Fruit fly (Drosophila melanogaster) whole organism: Measurements from ENCODE around the gene CG17097.

Source experiments
- CG8478 ChIP-seq: fragments of >200 bp; optimal IDR thresholded peaks from 2 replicates; lab custom pipeline; 2018; ENCODE audit warnings: inconsistent platforms
- Dll ChIP-seq: fragments of >200 bp; optimal IDR thresholded peaks from 2 replicates; lab custom pipeline; 2017
- EcR ChIP-seq, 2 experiments: fragments of >200 bp; optimal IDR thresholded peaks; 2 replicates each; lab custom pipeline; 2017; ENCODE audit warnings: missing biosample characterization in 2 of 2, missing genetic modification characterization in 2 of 2, missing genetic modification reagents in 2 of 2
- pan ChIP-seq: fragments of >200 bp; optimal IDR thresholded peaks from 2 replicates; lab custom pipeline; 2017
- psq ChIP-seq: fragments of >200 bp; optimal IDR thresholded peaks from 2 replicates; lab custom pipeline; 2017
- usp ChIP-seq: fragments of >200 bp; optimal IDR thresholded peaks from 2 replicates; lab custom pipeline; 2017; ENCODE audit warnings: missing biosample characterization, missing genetic modification characterization, mixed read lengths

The CG17097 gene

DNA sequence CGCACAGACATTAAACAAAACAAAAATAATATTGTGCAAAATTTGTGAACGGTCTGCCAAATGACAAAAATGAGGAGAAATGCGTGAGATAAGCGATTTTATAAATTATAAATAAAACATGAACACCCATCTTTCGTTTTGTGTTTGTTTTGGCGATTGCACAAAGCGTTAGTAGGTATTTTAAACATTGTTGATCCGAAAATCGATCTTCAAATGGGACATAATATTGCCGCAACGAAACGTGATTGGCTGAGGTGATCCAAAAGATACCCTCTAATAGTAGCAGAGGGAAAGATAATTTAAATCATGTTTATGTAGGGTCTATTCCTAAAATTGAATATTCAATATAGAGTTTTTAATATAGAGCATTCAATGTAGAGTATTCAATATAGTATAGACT, 33.4 kb downstream of the CG17097 start:
- TF ChIP-seq Dll (lab: Kevin White, UChicago) (no peak), usp (no peak), psq (no peak), CG8478 (lab: Kevin White, UChicago) (no peak), pan (lab: Kevin White, UChicago) (no peak), EcR (GFP tag; optimal IDR thresholded peaks at IDR 0.05; lab: Kevin White, UChicago) (no peak)

DNA sequence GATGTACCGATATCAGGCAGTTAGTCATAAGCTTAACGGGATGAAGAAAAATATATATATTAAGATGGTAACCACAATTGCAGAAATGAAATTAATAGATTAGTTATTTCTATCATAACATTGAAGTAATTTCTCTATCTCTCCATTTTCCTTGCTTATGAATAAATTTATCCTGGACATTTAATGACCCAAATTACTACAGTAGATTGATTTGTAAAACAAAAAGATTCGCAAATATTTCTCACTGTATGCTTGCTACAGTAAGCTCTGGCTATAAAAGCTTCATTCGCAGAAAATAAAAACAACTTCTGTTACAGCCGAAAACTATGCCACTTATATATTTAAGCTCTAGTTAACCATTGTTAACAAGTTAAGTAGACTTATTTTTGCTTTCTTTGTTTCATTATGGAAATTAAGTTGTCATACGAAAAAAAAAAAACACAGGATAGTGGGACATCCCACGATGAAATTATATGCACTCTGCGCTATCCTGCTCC, 34.4 kb downstream of the CG17097 start, which contains the start of gene CG17105:
Gene CG17105 (plus strand): TSS at position 447 of the 497 bp plus-strand sequence.
- no peak for TF ChIP-seq EcR (GFP tag; optimal IDR thresholded peaks at IDR 0.05; lab: Kevin White, UChicago)
- TF ChIP-seq psq = no peak
- no peak for TF ChIP-seq Dll (lab: Kevin White, UChicago)
- TF ChIP-seq CG8478 (lab: Kevin White, UChicago) = no peak
- TF ChIP-seq pan (lab: Kevin White, UChicago) = no peak
- TF ChIP-seq usp = no peak

DNA sequence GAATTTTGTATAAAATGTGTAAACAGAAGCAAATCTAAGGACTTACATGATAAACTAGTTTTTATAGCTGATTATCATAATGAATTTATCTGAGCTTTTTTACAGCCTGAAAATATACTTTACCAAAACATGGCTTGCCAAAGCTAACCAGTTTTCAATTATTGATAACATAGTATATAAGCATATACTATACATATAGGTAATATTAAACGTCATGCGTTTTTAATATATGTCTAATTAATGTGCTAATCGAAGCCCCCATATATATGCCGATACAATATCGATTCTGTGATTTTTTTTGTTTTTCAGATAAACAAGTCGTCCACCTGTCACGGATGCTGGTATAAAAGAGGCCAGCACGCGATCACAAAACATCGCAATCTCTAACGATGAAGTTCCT, 35.4 kb downstream of the CG17097 start, which contains the start of gene CG17107:
Gene CG17107 (plus strand): TSS at position 301 of the 400 bp plus-strand sequence.
- TF ChIP-seq psq (no peak), EcR (GFP tag; optimal IDR thresholded peaks at IDR 0.05; lab: Kevin White, UChicago) (no peak)

DNA sequence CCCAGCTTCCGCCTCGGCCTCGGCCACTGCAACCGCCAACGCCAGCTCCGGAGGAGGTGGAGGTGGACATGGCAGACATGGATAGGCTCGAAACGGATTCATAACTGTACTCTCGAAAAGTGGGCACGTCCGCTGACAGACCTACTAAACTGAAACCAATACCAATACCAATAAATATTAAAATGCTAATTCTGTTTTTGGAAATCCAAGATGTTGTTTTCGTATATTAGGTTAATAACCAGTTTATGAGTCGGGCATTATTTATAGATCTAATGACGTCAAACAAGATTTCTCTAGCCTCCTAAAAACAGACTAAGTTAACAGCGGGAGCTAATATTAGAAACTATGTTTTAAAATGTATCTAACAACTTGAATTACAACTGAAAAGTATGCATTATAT, 36.0 kb downstream of the CG17097 start:
- TF ChIP-seq EcR (GFP tag; optimal IDR thresholded peaks at IDR 0.05; lab: Kevin White, UChicago) (no peak), pan (lab: Kevin White, UChicago) (no peak), CG8478 (lab: Kevin White, UChicago) (no peak), Dll (lab: Kevin White, UChicago) (no peak), usp (no peak), psq (no peak)

DNA sequence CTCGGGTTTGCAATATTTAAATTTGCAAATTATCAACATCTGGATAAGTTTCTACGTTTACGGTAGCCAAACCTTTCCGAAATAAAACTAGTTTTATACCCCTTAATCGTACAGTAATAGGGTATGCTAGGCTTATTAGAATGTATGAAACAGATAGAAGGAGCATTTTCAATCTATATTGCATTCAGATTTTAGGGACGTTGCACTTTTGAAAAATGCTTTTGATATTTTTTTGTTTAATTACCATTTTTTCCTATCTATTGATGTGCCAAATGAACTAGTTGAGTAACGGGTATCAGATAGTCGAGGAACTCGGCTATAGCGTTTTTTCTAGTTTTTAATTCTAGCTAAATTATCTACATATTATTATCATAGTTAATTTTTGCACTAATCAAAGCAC, 36.7 kb downstream of the CG17097 start:
- TF ChIP-seq EcR (GFP tag; optimal IDR thresholded peaks at IDR 0.05; lab: Kevin White, UChicago) (no peak), CG8478 (lab: Kevin White, UChicago) (no peak), pan (lab: Kevin White, UChicago) (no peak), usp (no peak), Dll (lab: Kevin White, UChicago) (no peak), psq (no peak)

DNA sequence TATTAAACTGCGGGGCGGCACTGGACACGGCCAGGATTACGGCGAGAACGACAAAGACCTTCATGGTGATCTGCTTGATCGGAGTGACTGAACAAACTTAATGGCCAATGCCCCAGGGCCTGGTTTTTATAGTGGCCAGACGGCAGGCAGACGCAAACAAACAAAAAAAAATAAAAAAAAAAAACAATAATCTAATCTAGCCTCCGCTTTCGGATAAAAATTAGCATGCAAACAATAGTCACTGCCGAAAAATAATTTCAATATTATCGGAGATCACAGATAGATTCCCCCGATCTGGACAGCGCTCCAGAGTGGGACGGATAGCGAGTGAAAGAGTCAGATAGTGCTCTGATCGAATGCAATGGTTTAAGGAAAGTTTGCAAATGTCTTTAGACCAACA, 38.1 kb downstream of the CG17097 start, which contains the start of gene CG7299:
Gene CG7299 (minus strand): TSS at position 101 of the 400 bp plus-strand sequence.
- no peak for TF ChIP-seq CG8478 (lab: Kevin White, UChicago)
- no peak for TF ChIP-seq psq
- no peak for TF ChIP-seq EcR (GFP tag; optimal IDR thresholded peaks at IDR 0.05; lab: Kevin White, UChicago)
- TF ChIP-seq usp = no peak
- no peak for TF ChIP-seq pan (lab: Kevin White, UChicago)
- TF ChIP-seq Dll (lab: Kevin White, UChicago) = no peak

DNA sequence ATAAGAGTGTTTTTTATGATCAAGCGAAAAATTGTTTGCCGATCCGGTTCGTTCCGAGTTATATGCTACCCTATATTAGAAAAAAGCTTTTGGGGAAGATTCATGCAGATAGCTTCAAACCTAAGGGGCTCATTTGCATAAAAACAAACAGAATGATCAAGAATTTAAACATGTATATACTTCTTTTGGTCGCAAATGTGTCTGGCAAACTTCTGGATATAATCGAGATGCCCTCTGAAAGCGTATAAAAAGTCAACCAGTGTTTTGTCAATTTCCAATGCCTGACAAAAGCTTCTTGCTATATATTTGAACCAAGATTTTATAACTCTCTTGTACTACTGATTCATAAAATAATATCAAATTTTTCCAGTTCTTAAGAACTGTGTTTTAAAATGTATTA, 39.5 kb downstream of the CG17097 start:
- TF ChIP-seq usp = no peak

DNA sequence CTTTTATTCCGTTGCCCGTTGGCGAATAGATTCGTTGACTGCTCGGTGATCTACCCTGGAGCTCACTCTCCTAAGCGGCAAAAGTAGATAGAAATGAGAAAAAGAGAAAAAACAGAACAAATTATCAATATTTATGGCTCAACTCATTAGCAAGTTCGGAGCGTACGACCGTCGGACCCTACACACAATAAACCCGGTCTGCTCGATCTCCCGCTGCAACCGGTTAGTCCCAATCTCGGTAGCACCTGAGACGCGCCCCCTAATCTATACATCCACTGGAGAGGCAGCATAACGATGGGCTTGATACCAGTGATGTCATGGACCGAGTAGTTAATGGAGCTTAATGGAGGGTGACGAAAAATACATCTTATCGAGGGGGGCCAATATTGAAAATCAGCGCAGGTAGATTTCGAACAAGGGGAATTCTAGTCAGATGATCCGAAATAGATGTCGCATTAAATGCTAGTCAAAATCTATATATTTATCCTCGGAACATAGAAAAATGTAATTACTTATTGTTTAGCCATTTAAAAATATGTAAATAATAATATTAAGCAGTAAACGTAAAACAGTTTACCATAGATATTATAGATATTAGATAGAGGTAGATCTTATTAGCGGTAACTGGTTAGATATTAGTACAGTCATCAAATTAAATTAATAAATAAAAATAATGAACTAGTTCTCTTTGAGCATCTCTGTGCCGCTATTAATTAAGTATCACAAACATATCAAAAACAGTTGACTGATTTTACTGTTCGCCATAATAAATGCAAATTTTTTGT, 41.0 kb downstream of the CG17097 start, which contains the start of gene CG7296:
Gene CG7296 (minus strand): TSS at position 58 of the 785 bp plus-strand sequence.
- no peak for TF ChIP-seq psq

DNA sequence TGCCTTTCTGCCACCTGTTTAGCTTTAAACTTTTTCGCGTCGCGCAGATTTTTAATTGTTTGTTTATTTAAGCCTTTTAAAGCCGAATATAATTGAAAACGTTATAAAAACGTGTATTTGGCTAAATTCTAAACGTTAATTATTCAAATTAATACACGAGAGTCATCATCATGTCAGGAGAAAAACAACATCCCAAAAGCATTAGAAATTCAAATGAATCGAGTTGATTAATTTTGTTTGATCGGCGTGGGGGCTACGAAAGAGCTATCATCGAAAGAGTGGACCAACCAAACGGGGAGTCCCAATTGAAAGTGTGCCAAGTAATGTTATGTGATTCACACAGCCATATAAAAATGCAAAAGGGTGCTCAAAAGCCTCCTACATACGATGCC, 41.6 kb downstream of the CG17097 start:
- TF ChIP-seq psq (no peak), CG8478 (lab: Kevin White, UChicago) (no peak), EcR (GFP tag; optimal IDR thresholded peaks at IDR 0.05; lab: Kevin White, UChicago) (no peak), Dll (lab: Kevin White, UChicago) (no peak), pan (lab: Kevin White, UChicago) (no peak), usp (no peak)

DNA sequence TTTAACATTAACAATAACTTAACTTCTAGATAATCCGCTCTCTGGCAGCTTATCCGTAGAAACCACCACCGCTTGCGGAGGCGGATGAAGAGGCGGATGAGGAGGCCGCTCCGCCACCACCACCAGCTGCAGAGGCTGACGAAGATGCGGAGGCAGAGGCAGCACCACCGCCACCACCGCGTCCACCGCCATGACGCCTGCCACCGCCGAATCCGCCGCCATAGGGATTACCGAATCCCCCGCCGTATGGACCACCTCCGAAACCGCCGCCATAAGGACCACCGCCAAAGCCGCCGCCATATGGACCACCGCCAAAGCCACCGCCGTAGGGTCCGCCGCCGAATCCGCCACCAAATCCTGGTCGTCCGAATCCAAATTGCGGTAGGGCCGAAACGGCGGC, 42.5 kb downstream of the CG17097 start:
- TF ChIP-seq CG8478 (lab: Kevin White, UChicago) (no peak), usp (no peak)

DNA sequence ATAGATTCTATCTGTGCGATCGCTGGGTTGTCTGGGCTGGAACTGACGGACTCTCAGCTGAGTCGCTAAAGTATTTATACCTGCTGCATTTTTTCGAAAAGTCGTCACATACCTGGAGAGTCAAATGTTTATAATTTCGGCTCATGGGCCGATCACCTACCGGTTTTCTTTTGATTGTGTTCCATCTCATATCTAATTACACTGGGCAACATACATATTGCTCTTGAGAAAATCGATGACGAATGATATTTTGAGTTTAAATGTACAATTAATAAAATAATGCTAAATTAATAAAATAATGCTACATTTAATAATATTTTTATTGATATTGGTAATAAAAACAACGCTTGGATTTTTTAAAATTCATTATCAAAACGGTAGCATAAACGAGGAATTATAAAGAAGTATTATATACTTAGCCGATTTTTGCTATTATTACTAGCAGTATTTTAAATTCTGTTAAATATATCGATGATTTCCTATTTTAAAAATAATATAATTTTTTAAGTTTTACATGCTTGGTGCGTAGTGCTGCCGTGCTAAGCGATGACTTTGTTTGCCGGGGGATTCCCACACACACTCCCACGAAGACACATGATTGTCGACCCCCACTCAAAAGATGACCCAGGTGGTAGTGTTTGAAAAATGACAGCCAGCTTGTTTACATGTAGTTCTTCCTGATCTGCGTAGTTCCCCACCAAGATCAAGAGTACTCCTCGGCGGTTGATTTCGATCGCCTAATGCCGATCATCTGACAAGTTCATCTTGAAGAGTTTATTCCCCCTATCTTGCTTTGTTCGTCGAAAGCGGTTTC, 43.2 kb downstream of the CG17097 start, which contains the start of gene CG7294:
Gene CG7294 (minus strand): TSS at position 51 of the 814 bp plus-strand sequence.
- TF ChIP-seq Dll (lab: Kevin White, UChicago) (no peak), CG8478 (lab: Kevin White, UChicago) (no peak), EcR (GFP tag; optimal IDR thresholded peaks at IDR 0.05; lab: Kevin White, UChicago) (no peak), usp (no peak)

DNA sequence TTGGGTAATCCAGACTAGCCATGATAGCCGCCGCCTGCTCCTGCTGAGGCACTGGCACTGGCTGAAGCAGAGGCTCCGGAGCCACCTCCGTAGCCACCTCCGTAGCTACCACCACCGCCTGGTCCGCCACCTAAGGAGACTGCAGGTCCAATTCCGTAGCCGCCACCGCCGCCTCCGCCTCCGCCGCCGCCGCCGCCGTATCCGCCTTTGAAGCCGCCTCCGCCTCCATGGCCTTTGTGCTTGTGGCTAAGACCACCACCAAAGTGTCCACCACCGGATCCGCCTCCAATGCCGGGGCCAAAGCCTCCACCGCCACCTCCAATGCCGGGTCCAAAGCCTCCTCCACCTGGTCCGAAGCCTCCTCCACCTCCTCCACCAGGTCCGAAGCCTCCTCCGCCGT, 46.8 kb downstream of the CG17097 start:
- TF ChIP-seq CG8478 (lab: Kevin White, UChicago) (no peak), usp (no peak), pan (lab: Kevin White, UChicago) (no peak), EcR (GFP tag; optimal IDR thresholded peaks at IDR 0.05; lab: Kevin White, UChicago) (no peak), psq (no peak), Dll (lab: Kevin White, UChicago) (no peak)
